Worm (Caenorhabditis elegans) whole organism, late embryonic: Measurements from ENCODE around the gene sod-4.

Experiments
- Y22D7AL.16 ChIP-seq: sonication (generic microtip); optimal IDR thresholded peaks from 2 replicates; lab custom pipeline; 2016; ENCODE audit warnings: missing genetic modification characterization, missing compliant biosample characterization
- ahr-1 ChIP-seq: sonication (generic microtip); optimal IDR thresholded peaks from 2 replicates; lab custom pipeline; 2016; ENCODE audit warnings: missing genetic modification characterization, missing compliant biosample characterization
- ceh-14 ChIP-seq: sonication (generic microtip); optimal IDR thresholded peaks from 2 replicates; lab custom pipeline; 2016; ENCODE audit warnings: missing genotype, missing genetic modification characterization, missing compliant biosample characterization
- ceh-19 ChIP-seq: fragments of 200-800 bp; sonication (Bioruptor generic); optimal IDR thresholded peaks from 2 replicates; lab custom pipeline; 2018; ENCODE audit warnings: mild to moderate bottlenecking, missing genetic modification characterization, missing compliant biosample characterization
- ceh-22 ChIP-seq: sonication (generic microtip); optimal IDR thresholded peaks from 2 replicates; lab custom pipeline; 2017; ENCODE audit warnings: missing biosample characterization, missing genetic modification characterization
- ceh-24 ChIP-seq: sonication (generic microtip); optimal IDR thresholded peaks from 2 replicates; lab custom pipeline; 2016; ENCODE audit warnings: mild to moderate bottlenecking, missing genetic modification characterization, missing compliant biosample characterization
- ceh-31 ChIP-seq: sonication (generic microtip); optimal IDR thresholded peaks from 2 replicates; lab custom pipeline; 2016; ENCODE audit warnings: missing genetic modification characterization, missing compliant biosample characterization
- ceh-34 ChIP-seq: sonication (generic microtip); optimal IDR thresholded peaks from 2 replicates; lab custom pipeline; 2016; ENCODE audit warnings: mild to moderate bottlenecking, missing genetic modification characterization, missing compliant biosample characterization
- ceh-45 ChIP-seq: fragments of 200-800 bp; sonication (Bioruptor generic); IDR thresholded peaks from 2 replicates; pipeline ENCODE4 v1.3.6; 2022; ENCODE audit warnings: missing genetic modification reagents, missing genetic modification characterization, missing compliant biosample characterization
- che-1 ChIP-seq: sonication (generic microtip); optimal IDR thresholded peaks from 2 replicates; lab custom pipeline; 2016; ENCODE audit warnings: mild to moderate bottlenecking, missing genetic modification characterization, missing compliant biosample characterization
- ets-4 ChIP-seq: sonication (generic microtip); optimal IDR thresholded peaks from 2 replicates; lab custom pipeline; 2016; ENCODE audit warnings: missing genetic modification characterization, missing compliant biosample characterization
- eyg-1 ChIP-seq: sonication (generic microtip); optimal IDR thresholded peaks from 2 replicates; lab custom pipeline; 2016; ENCODE audit warnings: missing genotype, missing genetic modification characterization, missing compliant biosample characterization
- hlh-15 ChIP-seq: sonication (generic microtip); optimal IDR thresholded peaks from 2 replicates; lab custom pipeline; 2016; ENCODE audit warnings: missing genetic modification characterization, missing compliant biosample characterization
- hlh-30 ChIP-seq: sonication (generic microtip); optimal IDR thresholded peaks from 2 replicates; lab custom pipeline; 2017; ENCODE audit warnings: antibody characterized with exemption, missing genetic modification characterization, missing compliant biosample characterization; ENCODE audit not compliant: insufficient read depth
- nfya-1 ChIP-seq: sonication (generic microtip); optimal IDR thresholded peaks from 2 replicates; lab custom pipeline; 2017; ENCODE audit warnings: missing genetic modification characterization, mild to moderate bottlenecking, missing compliant biosample characterization, antibody characterized with exemption, moderate library complexity
- pat-9 ChIP-seq: fragments of 200-800 bp; sonication (Bioruptor generic); optimal IDR thresholded peaks from 2 replicates; lab custom pipeline; 2018; ENCODE audit warnings: mild to moderate bottlenecking, missing genetic modification characterization, moderate library complexity, missing compliant biosample characterization
- pax-1 ChIP-seq: fragments of 150-350 bp; optimal IDR thresholded peaks from 2 replicates; lab custom pipeline; 2014; ENCODE audit warnings: missing biosample characterization, missing genetic modification characterization
- pha-4 ChIP-seq: fragments of 150-350 bp; optimal IDR thresholded peaks from 2 replicates; lab custom pipeline; 2018; ENCODE audit warnings: missing biosample characterization, missing genetic modification reagents, missing genetic modification characterization
- pqm-1 ChIP-seq: sonication (generic microtip); optimal IDR thresholded peaks from 2 replicates; lab custom pipeline; 2016; ENCODE audit warnings: missing genetic modification characterization, missing compliant biosample characterization
- ref-2 ChIP-seq: sonication (generic microtip); optimal IDR thresholded peaks from 2 replicates; lab custom pipeline; 2016; ENCODE audit warnings: missing genetic modification characterization, missing compliant biosample characterization
- sdc-2 ChIP-seq: sonication (generic microtip); optimal IDR thresholded peaks from 2 replicates; lab custom pipeline; 2016; ENCODE audit warnings: missing genotype, missing genetic modification characterization, missing compliant biosample characterization
- sox-2 ChIP-seq: fragments of 200-800 bp; sonication (Bioruptor generic); IDR thresholded peaks from 2 replicates; pipeline ENCODE4 v1.3.6; 2022; ENCODE audit warnings: missing genetic modification reagents, missing genetic modification characterization, missing compliant biosample characterization
- tbx-2 ChIP-seq: sonication (generic microtip); optimal IDR thresholded peaks from 2 replicates; lab custom pipeline; 2016; ENCODE audit warnings: missing genetic modification characterization, missing compliant biosample characterization
- tbx-7 ChIP-seq: sonication (generic microtip); optimal IDR thresholded peaks from 2 replicates; lab custom pipeline; 2016; ENCODE audit warnings: missing genotype, missing genetic modification characterization, missing compliant biosample characterization
- unc-3 ChIP-seq, 2 experiments: fragments of 200-800 bp in 1 of 2; sonication (Bioruptor generic) in 1 of 2; sonication (generic microtip) in 1 of 2; conservative IDR thresholded peaks in 1 of 2; optimal IDR thresholded peaks in 1 of 2; 2 replicates each; pipeline versions ENCODE4 v1.3.6 to Lab custom; 2016 to 2022; ENCODE audit warnings: missing compliant biosample characterization in 2 of 2, missing genetic modification characterization in 2 of 2, missing genetic modification reagents in 1 of 2
- unc-42 ChIP-seq: sonication (generic microtip); optimal IDR thresholded peaks from 2 replicates; lab custom pipeline; 2016; ENCODE audit warnings: missing genotype, missing genetic modification characterization, missing compliant biosample characterization
- unc-55 ChIP-seq: sonication (generic microtip); optimal IDR thresholded peaks from 2 replicates; lab custom pipeline; 2017; ENCODE audit warnings: missing biosample characterization, missing genetic modification reagents, missing genetic modification characterization
- zip-5 ChIP-seq: sonication (generic microtip); optimal IDR thresholded peaks from 2 replicates; lab custom pipeline; 2016; ENCODE audit warnings: missing genetic modification characterization, missing compliant biosample characterization

The sod-4 gene

DNA sequence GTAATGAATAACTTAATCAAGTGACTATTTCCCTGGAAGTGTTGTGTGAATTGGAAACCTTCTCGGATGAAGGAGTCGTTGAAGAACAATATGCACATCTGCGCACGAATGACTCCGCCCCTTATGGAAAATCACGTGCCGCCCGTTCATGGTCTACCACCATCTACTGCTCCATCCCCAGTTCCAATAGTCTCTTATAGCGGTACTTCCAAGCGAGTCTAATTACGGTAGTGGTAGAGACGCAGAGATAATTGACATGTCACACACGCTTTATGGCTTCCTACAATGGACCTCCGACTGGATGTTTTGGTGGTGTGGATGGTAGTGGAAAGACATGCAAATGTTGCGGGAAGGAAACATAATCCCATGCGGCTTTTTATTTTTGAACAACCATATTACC is 49.2 kb downstream of the sod-4 start:
- peak; percentile 15 for TF ChIP-seq tbx-2 (tag; lab: Kevin White, UChicago)
- TF ChIP-seq pax-1 = no peak
- peak; percentile 55 for TF ChIP-seq unc-42 (tag; lab: Kevin White, UChicago)
- no peak for TF ChIP-seq ceh-24 (tag; lab: Kevin White, UChicago)
- no peak for TF ChIP-seq ceh-45 (GFP tag; lab: Robert Waterston, UW)
- no peak for TF ChIP-seq tbx-7
- TF ChIP-seq ref-2 = peak; percentile 51
- peak; percentile 40 for TF ChIP-seq unc-55
- no peak for TF ChIP-seq ceh-22 (tag; lab: Kevin White, UChicago)
- peak; percentile 92 for TF ChIP-seq ceh-31 (tag; lab: Kevin White, UChicago)
- no peak for TF ChIP-seq pha-4
- no peak for TF ChIP-seq ets-4 (tag; lab: Kevin White, UChicago)
- peak; percentile 58 for TF ChIP-seq ceh-34 (tag; lab: Kevin White, UChicago)
- no peak for TF ChIP-seq ahr-1
- TF ChIP-seq hlh-30 (tag; lab: Kevin White, UChicago) = peak; percentile 93
- TF ChIP-seq ceh-19 (GFP tag; lab: Kevin White, UChicago) = no peak
- TF ChIP-seq sdc-2 (tag; lab: Kevin White, UChicago) = no peak
- peak; percentile 41 for TF ChIP-seq nfya-1 (tag; lab: Kevin White, UChicago)
- peak; percentile 10; the same call in 1 of the 2 replicates for TF ChIP-seq sox-2 (GFP tag; lab: Robert Waterston, UW)
- TF ChIP-seq ceh-14 (tag; lab: Kevin White, UChicago) = peak; percentile 19
- TF ChIP-seq, all 69 proteins: peak for 10

DNA sequence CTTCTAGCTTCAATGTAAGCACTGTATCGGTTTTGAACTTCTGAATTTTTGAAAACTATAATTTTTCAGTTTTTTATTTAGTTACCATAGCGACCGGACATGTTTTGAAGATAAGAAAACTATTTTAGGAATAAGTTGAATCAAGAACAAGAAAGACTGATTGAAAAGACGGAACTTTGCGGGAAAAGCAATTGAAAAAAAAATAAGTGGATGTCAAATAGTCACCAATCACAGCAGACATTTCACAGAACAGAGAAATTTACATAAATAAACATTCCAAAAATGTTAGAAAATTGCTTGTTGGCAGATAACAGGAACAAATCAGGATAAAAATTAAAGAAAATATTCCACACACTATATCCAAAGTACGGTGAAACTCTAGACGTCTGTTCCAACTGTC is 50.3 kb downstream of the sod-4 start, which contains the start of gene F54C8.6:
TSS of gene F54C8.6 (minus strand) at position 101 of the 400 bp plus-strand sequence.
- TF ChIP-seq pqm-1 (tag; lab: Kevin White, UChicago) = no peak
- no peak for TF ChIP-seq hlh-15 (tag; lab: Kevin White, UChicago)
- TF ChIP-seq unc-42 (tag; lab: Kevin White, UChicago) = no peak
- no peak for TF ChIP-seq zip-5 (tag; lab: Kevin White, UChicago)
- TF ChIP-seq unc-3 (GFP tag; conservative IDR thresholded peaks at IDR 0.05; lab: Robert Waterston, UW) = no peak
- TF ChIP-seq unc-3 (tag; optimal IDR thresholded peaks at IDR 0.05; lab: Kevin White, UChicago) = no peak
- no peak for TF ChIP-seq ceh-19 (GFP tag; lab: Kevin White, UChicago)
- no peak for TF ChIP-seq ahr-1
- no peak for TF ChIP-seq pat-9
- no peak for TF ChIP-seq hlh-30 (tag; lab: Kevin White, UChicago)
- no peak for TF ChIP-seq eyg-1
- TF ChIP-seq ceh-14 (tag; lab: Kevin White, UChicago) = no peak
- TF ChIP-seq che-1 (tag; lab: Kevin White, UChicago) = no peak
- TF ChIP-seq Y22D7AL.16 (tag; lab: Kevin White, UChicago) = no peak
- TF ChIP-seq pax-1 = no peak
- TF ChIP-seq, all 69 proteins: peak for 0
